Fruit fly (Drosophila melanogaster) whole organism, embryonic: ENCODE measurements around the gene CG14853.
A peak's percentile ranks its signal among the peaks of the same experiment; 100 is the strongest.

ENCODE experiments used
- Aef1 ChIP-seq: fragments of 200-800 bp; sonication (Bioruptor generic); IDR thresholded peaks from 3 replicates; pipeline ENCODE4 v1.3.6; 2022; ENCODE audit warnings: missing biosample characterization, missing genetic modification characterization
- CG10209 ChIP-seq: fragments of 200-800 bp; sonication (Bioruptor generic); optimal IDR thresholded peaks from 3 replicates; lab custom pipeline; 2017; ENCODE audit warnings: missing biosample characterization, mild to moderate bottlenecking, missing genetic modification characterization, missing genetic modification reagents
- CG11560 ChIP-seq: fragments of 200-800 bp; sonication (Bioruptor generic); IDR thresholded peaks from 3 replicates; pipeline ENCODE4 v1.3.6; 2022; ENCODE audit warnings: missing biosample characterization, missing genetic modification characterization
- CG12236 ChIP-seq: fragments of 200-800 bp; sonication (Bioruptor generic); optimal IDR thresholded peaks from 2 replicates; lab custom pipeline; 2016; ENCODE audit warnings: missing biosample characterization, missing genetic modification characterization
- CG1233 ChIP-seq: fragments of 200-800 bp; sonication (Bioruptor generic); optimal IDR thresholded peaks from 4 replicates; lab custom pipeline; 2018; ENCODE audit warnings: missing biosample characterization, mild to moderate bottlenecking, missing genetic modification characterization
- CG13624 ChIP-seq: fragments of 200-800 bp; sonication (Bioruptor generic); optimal IDR thresholded peaks from 2 replicates; lab custom pipeline; 2016; ENCODE audit warnings: missing biosample characterization, missing genetic modification characterization
- CG13775 ChIP-seq: fragments of 200-800 bp; sonication (Bioruptor generic); optimal IDR thresholded peaks from 3 replicates; lab custom pipeline; 2017; ENCODE audit warnings: missing biosample characterization, mild to moderate bottlenecking, missing genetic modification characterization
- CG14014 ChIP-seq: fragments of 200-800 bp; sonication (Bioruptor generic); IDR thresholded peaks from 2 replicates; pipeline ENCODE4 v1.3.6; 2022; ENCODE audit warnings: missing biosample characterization, missing genetic modification characterization
- CG14710 ChIP-seq: fragments of 200-800 bp; sonication (Bioruptor generic); optimal IDR thresholded peaks from 3 replicates; lab custom pipeline; 2019; ENCODE audit warnings: missing biosample characterization, mild to moderate bottlenecking, missing genetic modification characterization, moderate library complexity
- CG15073 ChIP-seq: fragments of 200-800 bp; sonication (Bioruptor generic); optimal IDR thresholded peaks from 2 replicates; lab custom pipeline; 2016; ENCODE audit warnings: missing biosample characterization, missing genetic modification characterization
- CG17186 ChIP-seq: fragments of 200-800 bp; sonication (Bioruptor generic); optimal IDR thresholded peaks from 3 replicates; lab custom pipeline; 2017; ENCODE audit warnings: missing biosample characterization, missing genetic modification reagents, missing genetic modification characterization
- CG17829 ChIP-seq: fragments of 200-800 bp; optimal IDR thresholded peaks from 2 replicates; lab custom pipeline; 2019; ENCODE audit warnings: missing biosample characterization, mild to moderate bottlenecking, missing genetic modification characterization, moderate library complexity
- CG18619 ChIP-seq: fragments of 200-800 bp; sonication (Bioruptor generic); optimal IDR thresholded peaks from 3 replicates; lab custom pipeline; 2017; ENCODE audit warnings: missing biosample characterization, mild to moderate bottlenecking, missing genetic modification characterization
- CG30020 ChIP-seq: fragments of 200-800 bp; optimal IDR thresholded peaks from 2 replicates; lab custom pipeline; 2019; ENCODE audit warnings: missing biosample characterization, mild to moderate bottlenecking, missing genetic modification characterization, moderate library complexity
- CG31224 ChIP-seq: fragments of 200-800 bp; sonication (Bioruptor generic); IDR thresholded peaks from 2 replicates; pipeline ENCODE4 v1.3.6; 2022; ENCODE audit warnings: missing biosample characterization, missing genetic modification characterization
- CG3163 ChIP-seq: fragments of 200-800 bp; sonication (Bioruptor generic); optimal IDR thresholded peaks from 3 replicates; lab custom pipeline; 2016; ENCODE audit warnings: missing biosample characterization, missing genetic modification characterization
- CG3726 ChIP-seq: fragments of 200-800 bp; sonication (Bioruptor generic); IDR thresholded peaks from 3 replicates; pipeline ENCODE4, ENCODE4 v1.3.6; 2022; ENCODE audit warnings: missing biosample characterization, missing genetic modification characterization
- CG7556 ChIP-seq: fragments of 200-800 bp; sonication (Bioruptor generic); optimal IDR thresholded peaks from 2 replicates; lab custom pipeline; 2017; ENCODE audit warnings: missing biosample characterization, mild to moderate bottlenecking, missing genetic modification characterization
- CG7839 ChIP-seq: fragments of 200-800 bp; sonication (Bioruptor generic); optimal IDR thresholded peaks from 3 replicates; lab custom pipeline; 2018; ENCODE audit warnings: missing biosample characterization, mild to moderate bottlenecking, missing genetic modification characterization, moderate library complexity
- CoRest ChIP-seq: fragments of 200-800 bp; sonication (Bioruptor generic); optimal IDR thresholded peaks from 3 replicates; lab custom pipeline; 2018; ENCODE audit warnings: missing biosample characterization, mild to moderate bottlenecking, missing genetic modification characterization, moderate library complexity
- Doc3 ChIP-seq: fragments of 200-800 bp; sonication (Bioruptor generic); IDR thresholded peaks from 3 replicates; pipeline ENCODE4 v1.3.6; 2022; ENCODE audit warnings: missing biosample characterization, missing genetic modification characterization; ENCODE audit not compliant: partially characterized antibody
- E2f2 ChIP-seq: fragments of 200-800 bp; sonication (Bioruptor generic); IDR thresholded peaks from 2 replicates; pipeline ENCODE4 v1.3.6; 2022; ENCODE audit warnings: missing biosample characterization, missing genetic modification characterization
- HLH54F ChIP-seq: fragments of 200-800 bp; sonication (Bioruptor generic); optimal IDR thresholded peaks from 3 replicates; lab custom pipeline; 2016; ENCODE audit warnings: missing biosample characterization, missing genetic modification characterization
- Hr39 ChIP-seq: fragments of >200 bp; optimal IDR thresholded peaks from 2 replicates; lab custom pipeline; 2017
- Mad ChIP-seq: fragments of 200-800 bp; sonication (Bioruptor generic); optimal IDR thresholded peaks from 2 replicates; lab custom pipeline; 2016; ENCODE audit warnings: missing biosample characterization, missing genetic modification characterization
- Myb ChIP-seq: fragments of 200-800 bp; sonication (Bioruptor generic); optimal IDR thresholded peaks from 2 replicates; lab custom pipeline; 2016; ENCODE audit warnings: missing biosample characterization, missing genetic modification characterization
- Oaz ChIP-seq: fragments of 200-800 bp; sonication (Bioruptor generic); IDR thresholded peaks from 2 replicates; pipeline ENCODE4 v1.3.6; 2022; ENCODE audit warnings: missing biosample characterization, missing genetic modification characterization
- PHDP ChIP-seq: fragments of 200-800 bp; sonication (Bioruptor generic); optimal IDR thresholded peaks from 3 replicates; lab custom pipeline; 2018; ENCODE audit warnings: missing biosample characterization, mild to moderate bottlenecking, missing genetic modification characterization, moderate library complexity
- Six4 ChIP-seq: fragments of 200-800 bp; sonication (Bioruptor generic); optimal IDR thresholded peaks from 2 replicates; lab custom pipeline; 2016; ENCODE audit warnings: missing biosample characterization, missing genetic modification characterization
- Spps ChIP-seq: fragments of 200-800 bp; sonication (Bioruptor generic); optimal IDR thresholded peaks from 2 replicates; lab custom pipeline; 2018; ENCODE audit warnings: missing biosample characterization, mild to moderate bottlenecking, missing genetic modification characterization
- TFAM ChIP-seq: fragments of 200-800 bp; sonication (Bioruptor generic); optimal IDR thresholded peaks from 2 replicates; lab custom pipeline; 2017; ENCODE audit warnings: missing biosample characterization, missing genetic modification characterization, inconsistent platforms
- Taf1 ChIP-seq: fragments of 200-800 bp; sonication (Bioruptor generic); IDR thresholded peaks from 2 replicates; pipeline ENCODE4 v1.3.6; 2022; ENCODE audit warnings: missing biosample characterization, missing genetic modification characterization
- Xbp1 ChIP-seq: fragments of 200-800 bp; sonication (Bioruptor generic); optimal IDR thresholded peaks from 3 replicates; lab custom pipeline; 2016; ENCODE audit warnings: missing biosample characterization, mild to moderate bottlenecking, missing genetic modification characterization
- chif ChIP-seq, 2 experiments: fragments of 200-800 bp; sonication (Bioruptor generic); optimal IDR thresholded peaks; 3 replicates each; lab custom pipeline; 2016; ENCODE audit warnings: missing biosample characterization in 2 of 2, missing genetic modification characterization in 2 of 2
- chinmo ChIP-seq: fragments of 200-800 bp; sonication (Bioruptor generic); IDR thresholded peaks from 4 replicates; pipeline ENCODE4 v1.3.6; 2022; ENCODE audit warnings: missing biosample characterization, missing genetic modification characterization; ENCODE audit not compliant: partially characterized antibody
- crc ChIP-seq: fragments of 200-800 bp; sonication (Bioruptor generic); optimal IDR thresholded peaks from 2 replicates; lab custom pipeline; 2016; ENCODE audit warnings: missing biosample characterization, missing genetic modification characterization
- crp ChIP-seq, 2 experiments: fragments of 200-800 bp; sonication (Bioruptor generic); optimal IDR thresholded peaks; 2 replicates in 1 of 2; 3 replicates in 1 of 2; lab custom pipeline; 2017; ENCODE audit warnings: missing biosample characterization in 2 of 2, missing genetic modification characterization in 2 of 2, mild to moderate bottlenecking in 1 of 2, moderate library complexity in 1 of 2
- dmrt11E ChIP-seq: fragments of 200-800 bp; sonication (Bioruptor generic); optimal IDR thresholded peaks from 3 replicates; lab custom pipeline; 2018; ENCODE audit warnings: missing biosample characterization, mild to moderate bottlenecking, missing genetic modification characterization, moderate library complexity
- esg ChIP-seq: fragments of 200-800 bp; sonication (Bioruptor generic); conservative IDR thresholded peaks from 2 replicates; pipeline ENCODE4 v1.3.6; 2022; ENCODE audit warnings: missing biosample characterization, missing genetic modification characterization
- fd102C ChIP-seq: fragments of 200-800 bp; sonication (Bioruptor generic); optimal IDR thresholded peaks from 2 replicates; lab custom pipeline; 2018; ENCODE audit warnings: missing biosample characterization, mild to moderate bottlenecking, missing genetic modification characterization, moderate library complexity
- grn ChIP-seq: fragments of 200-800 bp; sonication (Bioruptor generic); optimal IDR thresholded peaks from 3 replicates; lab custom pipeline; 2017; ENCODE audit warnings: missing biosample characterization, missing genetic modification characterization
- h ChIP-seq: fragments of >200 bp; optimal IDR thresholded peaks from 2 replicates; lab custom pipeline; 2017
- onecut ChIP-seq: fragments of 200-800 bp; sonication (Bioruptor generic); IDR thresholded peaks from 2 replicates; pipeline ENCODE4 v1.3.6; 2022; ENCODE audit warnings: missing biosample characterization, missing genetic modification characterization
- pita ChIP-seq: fragments of 200-800 bp; sonication (Bioruptor generic); optimal IDR thresholded peaks from 2 replicates; lab custom pipeline; 2017; ENCODE audit warnings: missing biosample characterization, mild to moderate bottlenecking, missing genetic modification characterization
- repo ChIP-seq: fragments of 200-800 bp; sonication (Bioruptor generic); optimal IDR thresholded peaks from 2 replicates; lab custom pipeline; 2016; ENCODE audit warnings: missing biosample characterization, missing genetic modification characterization
- schlank ChIP-seq: fragments of 200-800 bp; sonication (Bioruptor generic); optimal IDR thresholded peaks from 2 replicates; lab custom pipeline; 2018; ENCODE audit warnings: missing biosample characterization, mild to moderate bottlenecking, missing genetic modification characterization
- sens-2 ChIP-seq: fragments of 200-800 bp; sonication (Bioruptor generic); IDR thresholded peaks from 2 replicates; pipeline ENCODE4 v1.3.6; 2022; ENCODE audit warnings: missing biosample characterization, missing genetic modification characterization
- seq ChIP-seq: fragments of 200-800 bp; sonication (Bioruptor generic); IDR thresholded peaks from 2 replicates; pipeline ENCODE4 v1.3.6; 2022; ENCODE audit warnings: missing biosample characterization, missing genetic modification characterization
- toy ChIP-seq: fragments of 200-800 bp; sonication (Bioruptor generic); IDR thresholded peaks from 2 replicates; pipeline ENCODE4 v1.3.6; 2022; ENCODE audit warnings: missing biosample characterization, missing genetic modification characterization

CG14853 gene

DNA sequence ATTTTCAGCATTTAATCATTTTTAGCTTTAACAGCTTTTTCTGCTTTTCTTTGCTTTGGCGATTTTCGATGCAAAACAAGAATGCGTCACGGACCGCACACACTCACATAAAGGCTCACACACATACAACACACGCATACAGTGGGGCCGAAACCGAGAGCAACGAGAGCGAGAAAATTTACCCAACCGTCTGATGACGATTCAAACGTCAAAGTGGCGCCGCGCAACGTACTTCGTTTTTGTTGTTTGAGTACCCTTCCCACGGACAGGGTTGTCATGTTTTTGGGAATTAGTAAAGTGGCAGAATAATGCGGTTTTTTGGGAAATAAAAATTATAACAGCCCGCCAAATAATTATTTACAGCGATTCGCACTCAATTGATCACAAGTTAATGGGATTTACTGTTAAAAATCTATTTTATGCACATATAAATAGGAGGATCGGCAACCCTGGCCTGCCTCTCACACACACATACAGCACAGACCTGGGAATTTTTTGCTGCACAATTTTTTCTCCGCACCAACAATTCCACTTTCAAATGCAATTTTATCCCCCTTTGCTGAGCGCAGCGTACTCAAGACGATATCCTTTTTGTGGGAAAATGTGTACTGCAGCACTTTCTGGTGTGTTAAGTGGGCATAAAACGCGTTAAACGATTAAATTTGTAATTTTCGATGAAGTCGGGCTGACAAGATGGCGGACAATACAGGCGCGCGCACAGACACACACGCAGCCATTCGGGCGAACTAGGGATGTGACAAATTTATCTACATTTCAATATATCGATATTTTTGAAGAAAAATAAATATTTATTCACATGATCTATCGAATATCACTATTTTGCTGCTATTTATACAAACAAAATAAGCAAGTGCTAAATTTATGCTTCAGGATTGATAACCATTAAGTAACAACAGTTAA is 45.8 kb downstream of the CG14853 start:
- TF ChIP-seq esg (GFP tag; lab: Robert Waterston, UW) (peak; percentile 90), Myb (GFP tag; lab: Kevin White, UChicago) (peak; percentile 81), Six4 (peak; percentile 87), chinmo (GFP tag; lab: Robert Waterston, UW) (peak; percentile 82; the same call in 3 of the 4 replicates), CG1233 (GFP tag; lab: Kevin White, UChicago) (peak; percentile 92), HLH54F (GFP tag; lab: Kevin White, UChicago) (peak; percentile 89), repo (GFP tag; lab: Kevin White, UChicago) (peak; percentile 86), onecut (GFP tag; lab: Robert Waterston, UW) (peak; percentile 93), TFAM (GFP tag; lab: Kevin White, UChicago) (peak; percentile 37), CG31224 (GFP tag; lab: Robert Waterston, UW) (peak; percentile 87), CG10209 (GFP tag; lab: Kevin White, UChicago) (peak; percentile 91), Taf1 (GFP tag; lab: Robert Waterston, UW) (peak; percentile 87), CG3163 (GFP tag; lab: Kevin White, UChicago) (peak; percentile 55), CG18619 (GFP tag; lab: Kevin White, UChicago) (peak; percentile 95), CG7839 (tag; lab: Kevin White, UChicago) (peak; percentile 95), Spps (peak; percentile 80), pita (GFP tag; lab: Kevin White, UChicago) (no peak), CG12236 (GFP tag; lab: Kevin White, UChicago) (peak; percentile 89), Doc3 (GFP tag; lab: Robert Waterston, UW) (peak; percentile 60; the same call in 2 of the 3 replicates), CoRest (peak; percentile 95), dmrt11E (peak; percentile 94), crp (GFP tag; optimal IDR thresholded peaks at IDR 0.05; lab: Kevin White, UChicago) (peak in 1 of 2 experiments; percentile 50), chif (GFP tag; optimal IDR thresholded peaks at IDR 0.05; lab: Kevin White, UChicago) (peak; percentile 91 to 93), crc (GFP tag; lab: Kevin White, UChicago) (peak; percentile 86), Aef1 (GFP tag; lab: Robert Waterston, UW) (peak; percentile 91), CG11560 (tag; lab: Robert Waterston, UW) (peak; percentile 97), sens-2 (GFP tag; lab: Robert Waterston, UW) (peak; percentile 88), Xbp1 (GFP tag; lab: Kevin White, UChicago) (peak; percentile 93), Mad (GFP tag; lab: Kevin White, UChicago) (peak; percentile 89), CG3726 (GFP tag; lab: Robert Waterston, UW) (peak; percentile 82; the same call in 1 of the 3 replicates), toy (GFP tag; lab: Robert Waterston, UW) (0 out of 2 replicates have a peak, but pooled peaks have one; percentile 56), CG7556 (GFP tag; lab: Kevin White, UChicago) (peak; percentile 93), CG13775 (GFP tag; lab: Kevin White, UChicago) (peak; percentile 92), h (no peak), PHDP (tag; lab: Kevin White, UChicago) (peak; percentile 95), CG15073 (GFP tag; lab: Kevin White, UChicago) (no peak), CG14014 (GFP tag; lab: Robert Waterston, UW) (peak; percentile 94), E2f2 (GFP tag; lab: Robert Waterston, UW) (peak; percentile 75), Hr39 (lab: Kevin White, UChicago) (no peak), grn (GFP tag; lab: Kevin White, UChicago) (no peak), CG17829 (tag; lab: Kevin White, UChicago) (peak; percentile 95), fd102C (GFP tag; lab: Kevin White, UChicago) (peak; percentile 43), CG13624 (GFP tag; lab: Kevin White, UChicago) (peak; percentile 93), Oaz (GFP tag; lab: Robert Waterston, UW) (peak; percentile 84), schlank (tag; lab: Kevin White, UChicago) (peak; percentile 95), CG14710 (peak; percentile 92), CG30020 (peak; percentile 69), seq (peak; percentile 90), CG17186 (peak; percentile 80)
